Worm (Caenorhabditis elegans): ENCODE measurements around the gene zmp-6.

The zmp-6 gene

DNA sequence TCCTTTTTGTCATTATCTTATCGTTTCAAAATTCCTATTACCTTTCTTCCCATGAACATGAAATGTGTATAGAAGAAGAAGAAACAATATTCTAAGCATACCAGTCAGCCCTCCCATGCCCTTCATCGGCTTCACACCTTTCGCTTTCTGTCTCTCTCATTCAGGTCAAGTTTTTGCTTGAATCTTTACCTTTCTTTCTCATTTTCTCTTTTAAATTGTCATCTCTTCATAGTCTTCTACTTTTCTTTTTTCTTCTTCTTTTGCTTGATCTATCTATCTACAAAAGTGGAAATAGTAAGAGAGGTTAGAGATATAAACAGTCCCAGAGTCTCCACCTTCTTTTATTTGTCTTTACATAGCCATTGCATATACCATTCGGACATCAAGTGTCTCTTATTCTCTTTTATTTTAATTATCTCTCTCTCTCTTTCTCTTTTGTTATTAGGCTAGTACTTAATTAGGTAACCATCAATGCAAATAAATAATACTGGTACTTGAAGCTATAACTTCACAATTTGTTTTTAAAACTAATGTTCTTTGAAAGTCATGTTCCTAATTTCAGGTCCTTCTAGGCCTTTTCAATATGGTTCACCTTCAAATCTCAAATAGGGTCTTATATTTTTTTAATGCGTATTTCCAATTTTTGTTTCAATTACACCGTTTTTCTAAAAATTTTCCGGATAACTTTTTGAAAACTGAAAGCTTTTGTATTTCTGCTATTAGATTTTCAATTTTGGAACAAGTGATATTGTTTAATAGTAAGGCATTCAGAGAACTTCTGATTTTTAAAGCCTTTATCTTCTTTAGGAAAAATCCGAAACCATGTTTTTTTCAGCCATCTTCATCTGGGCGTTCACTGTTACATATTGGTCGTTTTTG, 46.0 kb downstream of the zmp-6 start, which contains the start of gene dpy-31:
dpy-31 (plus strand) TSS at position 829 of the 879 bp plus-strand sequence.
- peak; percentile 19 for TF ChIP-seq ham-2 (GFP tag; optimal IDR thresholded peaks at IDR 0.05)
- no peak for TF ChIP-seq pha-4 (tag; optimal IDR thresholded peaks at IDR 0.05)
- TF ChIP-seq M03D4.4 (tag; optimal IDR thresholded peaks at IDR 0.05): no peak
- TF ChIP-seq drap-1 (GFP tag; optimal IDR thresholded peaks at IDR 0.05): no peak
- TF ChIP-seq elt-3 (tag; optimal IDR thresholded peaks at IDR 0.05): peak; percentile 24
- TF ChIP-seq blmp-1 (tag; optimal IDR thresholded peaks at IDR 0.05): peak; percentile 93
- no peak for TF ChIP-seq lin-13 (tag; optimal IDR thresholded peaks at IDR 0.05)

DNA sequence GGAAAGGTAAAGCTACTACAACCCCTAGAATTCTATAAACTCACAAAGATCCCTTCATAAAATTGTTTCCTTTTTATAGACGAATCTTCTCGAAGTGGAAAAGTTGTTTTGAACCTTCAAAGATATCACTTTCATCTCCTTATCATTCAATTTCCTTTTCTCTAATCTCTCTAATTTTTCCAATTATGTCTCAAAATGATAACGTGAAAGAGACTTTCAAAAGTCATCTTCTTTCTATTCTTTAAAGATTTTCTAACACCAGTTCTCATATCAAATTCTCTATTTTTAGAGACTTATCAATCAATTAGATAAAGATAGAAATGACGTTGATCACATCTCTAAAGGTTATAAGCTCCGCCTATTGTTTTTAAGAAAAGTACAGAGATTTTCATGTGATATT, 48.2 kb downstream of the zmp-6 start:
- peak; percentile 17 for TF ChIP-seq blmp-1 (tag; optimal IDR thresholded peaks at IDR 0.05)
- no peak for TF ChIP-seq lin-13 (tag; optimal IDR thresholded peaks at IDR 0.05)

DNA sequence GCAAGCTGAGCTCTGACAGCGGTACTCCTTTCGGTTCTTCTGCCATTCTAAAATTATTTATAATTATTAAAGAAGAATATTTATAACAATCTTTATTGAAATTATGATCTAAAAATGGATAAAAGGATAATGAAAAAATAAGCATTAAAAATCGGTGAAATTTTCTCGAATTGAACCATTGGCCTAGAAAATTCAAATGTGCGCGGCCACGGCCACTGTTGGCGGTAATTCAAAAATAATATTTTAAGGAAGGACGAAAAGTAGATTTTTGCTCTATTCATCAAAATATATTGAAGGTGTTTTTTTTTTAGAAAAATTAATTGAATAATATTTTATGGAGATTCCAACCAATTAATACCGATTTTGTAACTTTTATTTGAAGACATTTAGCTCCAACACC, 48.8 kb downstream of the zmp-6 start, which contains the start of gene pfd-5:
pfd-5 (minus strand) TSS at position 47 of the 400 bp plus-strand sequence.
- TF ChIP-seq ham-2 (GFP tag; optimal IDR thresholded peaks at IDR 0.05): no peak
- peak; percentile 28 for TF ChIP-seq ces-1 (GFP tag; optimal IDR thresholded peaks at IDR 0.05)
- TF ChIP-seq elt-3 (tag; optimal IDR thresholded peaks at IDR 0.05): no peak
- no peak for TF ChIP-seq blmp-1 (tag; optimal IDR thresholded peaks at IDR 0.05)
- TF ChIP-seq ztf-11 (tag; optimal IDR thresholded peaks at IDR 0.05): no peak
- no peak for TF ChIP-seq unc-62 (GFP tag; optimal IDR thresholded peaks at IDR 0.05)
- TF ChIP-seq lin-32 (GFP tag; optimal IDR thresholded peaks at IDR 0.05): no peak
- TF ChIP-seq snpc-4 (tag; optimal IDR thresholded peaks at IDR 0.05): no peak
- TF ChIP-seq nhr-28 (tag; optimal IDR thresholded peaks at IDR 0.05): no peak
- no peak for TF ChIP-seq flh-1 (GFP tag; optimal IDR thresholded peaks at IDR 0.05)
- TF ChIP-seq unc-39 (tag; optimal IDR thresholded peaks at IDR 0.05): no peak
- TF ChIP-seq ceh-39 (tag; optimal IDR thresholded peaks at IDR 0.05): no peak
- no peak for TF ChIP-seq tbx-8 (GFP tag; optimal IDR thresholded peaks at IDR 0.05)
- no peak for TF ChIP-seq elt-1 (tag; optimal IDR thresholded peaks at IDR 0.05; ENCODE audit: borderline replicate concordance, insufficient read depth)
- TF ChIP-seq nhr-2 (tag; optimal IDR thresholded peaks at IDR 0.05): peak; percentile 4
- no peak for TF ChIP-seq bed-3 (GFP tag; optimal IDR thresholded peaks at IDR 0.05)
- peak; percentile 65 for TF ChIP-seq lsy-2 (tag; optimal IDR thresholded peaks at IDR 0.05)
- no peak for TF ChIP-seq ceh-43 (GFP tag; optimal IDR thresholded peaks at IDR 0.05)
- TF ChIP-seq pha-4 (tag; optimal IDR thresholded peaks at IDR 0.05): peak; percentile 24
- peak; percentile 39 for TF ChIP-seq nhr-237 (tag; optimal IDR thresholded peaks at IDR 0.05)
- TF ChIP-seq M03D4.4 (tag; optimal IDR thresholded peaks at IDR 0.05): no peak
- no peak for TF ChIP-seq ceh-83 (GFP tag; optimal IDR thresholded peaks at IDR 0.05)
- TF ChIP-seq cnd-1 (tag; optimal IDR thresholded peaks at IDR 0.05): no peak
- no peak for TF ChIP-seq nhr-12 (tag; optimal IDR thresholded peaks at IDR 0.05)
- no peak for TF ChIP-seq lin-13 (tag; optimal IDR thresholded peaks at IDR 0.05)
- no peak for TF ChIP-seq nhr-76 (tag; optimal IDR thresholded peaks at IDR 0.05)
- TF ChIP-seq zip-8 (tag; optimal IDR thresholded peaks at IDR 0.05): no peak
- no peak for TF ChIP-seq sem-2 (GFP tag; optimal IDR thresholded peaks at IDR 0.05)
- no peak for TF ChIP-seq hlh-1 (tag; optimal IDR thresholded peaks at IDR 0.05)
- no peak for TF ChIP-seq unc-120 (tag; optimal IDR thresholded peaks at IDR 0.05; ENCODE audit: poor library complexity, severe bottlenecking)
- no peak for TF ChIP-seq mep-1 (tag; optimal IDR thresholded peaks at IDR 0.05)
- TF ChIP-seq drap-1 (GFP tag; optimal IDR thresholded peaks at IDR 0.05): no peak
- no peak for TF ChIP-seq mab-5 (tag; optimal IDR thresholded peaks at IDR 0.05)
- peak; percentile 66 for TF ChIP-seq sptf-1 (tag; optimal IDR thresholded peaks at IDR 0.05)
- no peak for TF ChIP-seq mls-2 (tag; optimal IDR thresholded peaks at IDR 0.05)

DNA sequence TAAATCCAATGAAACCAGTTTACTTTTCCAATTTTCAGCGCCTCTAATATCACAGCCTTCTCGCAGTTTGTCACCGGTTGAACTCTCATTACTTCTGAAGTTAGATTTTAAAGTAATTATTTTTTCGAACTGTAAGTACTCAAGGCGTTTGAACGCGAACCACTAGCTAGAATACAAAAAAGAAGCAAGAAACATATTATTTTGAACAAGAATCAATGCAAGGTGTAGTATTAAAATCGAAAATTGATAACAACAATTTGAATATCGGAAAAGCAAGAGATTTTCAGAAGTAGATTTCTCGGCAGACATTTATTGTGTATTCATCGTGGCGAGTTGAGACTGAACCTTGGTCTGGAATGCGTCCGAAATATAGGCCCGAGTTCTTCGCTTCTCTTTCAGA, 49.7 kb downstream of the zmp-6 start, which contains the start of gene exos-9:
exos-9 (minus strand) TSS at position 101 of the 400 bp plus-strand sequence.
- TF ChIP-seq snpc-4 (tag; optimal IDR thresholded peaks at IDR 0.05) (no peak), ztf-11 (tag; optimal IDR thresholded peaks at IDR 0.05) (no peak), bed-3 (GFP tag; optimal IDR thresholded peaks at IDR 0.05) (no peak), ces-1 (GFP tag; optimal IDR thresholded peaks at IDR 0.05) (no peak), tbx-8 (GFP tag; optimal IDR thresholded peaks at IDR 0.05) (no peak), elt-1 (tag; optimal IDR thresholded peaks at IDR 0.05; ENCODE audit: borderline replicate concordance, insufficient read depth) (no peak)
